Fruit fly (Drosophila melanogaster): ENCODE measurements around the gene Cbs.

Gene Cbs

DNA sequence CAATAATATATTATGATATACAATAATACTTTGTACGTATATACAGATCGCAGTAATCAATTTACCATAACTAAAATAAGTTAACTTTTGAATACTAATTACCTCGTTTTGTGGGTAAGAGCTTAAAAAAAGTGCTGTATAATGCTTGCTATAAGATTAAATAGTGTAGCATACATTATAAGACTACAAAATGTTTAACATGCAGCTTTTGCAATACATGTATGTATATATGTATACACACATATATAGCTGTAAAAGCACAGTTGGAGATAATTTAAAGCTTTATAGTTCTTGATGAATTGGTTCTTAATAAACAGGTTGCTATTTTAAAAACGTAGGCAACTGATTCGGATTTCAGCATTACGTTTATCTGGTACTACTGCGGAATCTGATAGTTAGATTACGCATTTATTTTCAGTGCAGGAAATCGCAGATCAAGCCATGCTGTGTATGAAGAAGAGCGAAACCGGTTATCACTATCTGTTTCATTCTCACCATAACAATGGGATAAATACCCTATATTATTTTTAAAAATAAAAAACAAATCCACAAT is 584 bp upstream of the Cbs start:
- TF ChIP-seq Dfd (GFP tag; optimal IDR thresholded peaks at IDR 0.05) (no peak), CrebA (GFP tag; optimal IDR thresholded peaks at IDR 0.05; ENCODE audit: borderline replicate concordance) (no peak), h (GFP tag; optimal IDR thresholded peaks at IDR 0.05) (peak; percentile 62), GATAd (GFP tag; optimal IDR thresholded peaks at IDR 0.05) (no peak), Jra (GFP tag; optimal IDR thresholded peaks at IDR 0.05) (no peak), lola (GFP tag; optimal IDR thresholded peaks at IDR 0.05) (no peak), dmrt93B (GFP tag; optimal IDR thresholded peaks at IDR 0.05) (no peak), sage (GFP tag; optimal IDR thresholded peaks at IDR 0.05) (peak; percentile 6), HLH106 (tag; optimal IDR thresholded peaks at IDR 0.05) (peak; percentile 30), OdsH (GFP tag; optimal IDR thresholded peaks at IDR 0.05) (peak; percentile 26), tai (GFP tag; optimal IDR thresholded peaks at IDR 0.05) (no peak), br (GFP tag; optimal IDR thresholded peaks at IDR 0.05) (peak; percentile 18), CG32264 (GFP tag; optimal IDR thresholded peaks at IDR 0.05) (no peak), ey (GFP tag; optimal IDR thresholded peaks at IDR 0.05) (peak; percentile 22), brk (GFP tag; optimal IDR thresholded peaks at IDR 0.05) (no peak), Vsx2 (GFP tag; optimal IDR thresholded peaks at IDR 0.05; ENCODE audit: partially characterized antibody) (no peak), N (GFP tag; optimal IDR thresholded peaks at IDR 0.05) (no peak), sv (GFP tag; optimal IDR thresholded peaks at IDR 0.05) (no peak), pan (optimal IDR thresholded peaks at IDR 0.05) (no peak), Hnf4 (GFP tag; optimal IDR thresholded peaks at IDR 0.05) (no peak), Sp1 (GFP tag; optimal IDR thresholded peaks at IDR 0.05) (no peak), fru (GFP tag; optimal IDR thresholded peaks at IDR 0.05) (peak; percentile 29), foxo (GFP tag; optimal IDR thresholded peaks at IDR 0.05) (no peak), Dif (GFP tag; optimal IDR thresholded peaks at IDR 0.05; ENCODE audit: partially characterized antibody) (no peak), psq (GFP tag; optimal IDR thresholded peaks at IDR 0.05) (peak; percentile 12), Hr83 (GFP tag; optimal IDR thresholded peaks at IDR 0.05; ENCODE audit: poor library complexity, severe bottlenecking) (no peak), usp (GFP tag; optimal IDR thresholded peaks at IDR 0.05) (no peak), Abd-B (GFP tag; optimal IDR thresholded peaks at IDR 0.05) (no peak), jim (GFP tag; optimal IDR thresholded peaks at IDR 0.05) (no peak), Mio (GFP tag; optimal IDR thresholded peaks at IDR 0.05) (no peak), Rel (GFP tag; optimal IDR thresholded peaks at IDR 0.05) (no peak), Rel (tag; optimal IDR thresholded peaks at IDR 0.05) (no peak), dsf (GFP tag; optimal IDR thresholded peaks at IDR 0.05; ENCODE audit: borderline replicate concordance) (no peak), rgr (GFP tag; optimal IDR thresholded peaks at IDR 0.05) (peak; percentile 20), CG9705 (GFP tag; optimal IDR thresholded peaks at IDR 0.05) (no peak), dl (GFP tag; optimal IDR thresholded peaks at IDR 0.05; ENCODE audit: insufficient read depth in 1 of 2, partially characterized antibody in 2 of 2) (no peak), woc (GFP tag; optimal IDR thresholded peaks at IDR 0.05) (peak; percentile 17), Myc (optimal IDR thresholded peaks at IDR 0.05) (no peak), Hr78 (GFP tag; optimal IDR thresholded peaks at IDR 0.05) (no peak)

DNA sequence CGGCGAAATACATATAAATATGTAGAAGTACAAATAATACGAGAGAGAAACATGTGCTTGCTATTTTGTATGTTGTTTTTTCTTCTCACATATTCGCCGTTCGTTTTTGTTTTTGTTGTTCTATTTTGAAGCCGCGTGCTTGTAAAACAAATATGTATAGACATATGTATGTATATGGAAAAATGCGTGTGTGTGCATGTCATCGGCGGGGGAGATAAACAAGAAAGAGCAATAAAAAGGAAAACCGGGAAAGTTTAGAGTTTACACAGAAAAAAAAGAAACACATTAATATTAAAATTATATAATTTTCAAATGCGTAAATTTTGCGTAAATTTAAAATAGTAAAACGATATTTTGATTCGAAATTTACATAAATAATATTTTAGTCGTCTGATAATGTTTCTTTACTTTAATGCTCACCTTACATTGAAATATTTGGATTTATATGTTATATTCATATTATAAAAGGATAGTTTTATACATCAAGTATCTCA is 557 bp downstream of the Cbs start:
- TF ChIP-seq usp (GFP tag; optimal IDR thresholded peaks at IDR 0.05) (no peak), ey (GFP tag; optimal IDR thresholded peaks at IDR 0.05) (no peak), h (GFP tag; optimal IDR thresholded peaks at IDR 0.05) (no peak), pan (optimal IDR thresholded peaks at IDR 0.05) (no peak), Sp1 (GFP tag; optimal IDR thresholded peaks at IDR 0.05) (no peak), psq (GFP tag; optimal IDR thresholded peaks at IDR 0.05) (no peak), dl (GFP tag; optimal IDR thresholded peaks at IDR 0.05; ENCODE audit: insufficient read depth in 1 of 2, partially characterized antibody in 2 of 2) (no peak), jim (GFP tag; optimal IDR thresholded peaks at IDR 0.05) (no peak), Hnf4 (GFP tag; optimal IDR thresholded peaks at IDR 0.05) (no peak), OdsH (GFP tag; optimal IDR thresholded peaks at IDR 0.05) (no peak), sv (GFP tag; optimal IDR thresholded peaks at IDR 0.05) (no peak), woc (GFP tag; optimal IDR thresholded peaks at IDR 0.05) (no peak), br (GFP tag; optimal IDR thresholded peaks at IDR 0.05) (no peak), fru (GFP tag; optimal IDR thresholded peaks at IDR 0.05) (no peak), HLH106 (tag; optimal IDR thresholded peaks at IDR 0.05) (no peak), brk (GFP tag; optimal IDR thresholded peaks at IDR 0.05) (no peak), GATAd (GFP tag; optimal IDR thresholded peaks at IDR 0.05) (no peak), CG32264 (GFP tag; optimal IDR thresholded peaks at IDR 0.05) (no peak)

All from whole organism, wandering third instar larva.